Worm (Caenorhabditis elegans): ENCODE measurements around the gene idpb-2.

ce11 chrII:5047279-5047678 lies 22.1 kb downstream of the idpb-2 start:
- TF ChIP-seq nhr-76 (tag; optimal IDR thresholded peaks at IDR 0.05) (no peak), ces-1 (GFP tag; optimal IDR thresholded peaks at IDR 0.05) (no peak), skn-1 (tag; optimal IDR thresholded peaks at IDR 0.05) (peak; percentile 15), lin-13 (GFP tag; optimal IDR thresholded peaks at IDR 0.05) (no peak), nhr-11 (tag; optimal IDR thresholded peaks at IDR 0.05) (no peak), hpl-2 (GFP tag; optimal IDR thresholded peaks at IDR 0.05) (no peak), nhr-237 (tag; optimal IDR thresholded peaks at IDR 0.05) (no peak), blmp-1 (tag; optimal IDR thresholded peaks at IDR 0.05) (peak; percentile 29), ceh-82 (tag; optimal IDR thresholded peaks at IDR 0.05) (no peak), unc-30 (tag; optimal IDR thresholded peaks at IDR 0.05) (no peak), ztf-11 (tag; optimal IDR thresholded peaks at IDR 0.05) (no peak)

All from whole organism, L1 larva.